Worm (Caenorhabditis elegans) whole organism, L1 larva: Measurements from ENCODE around the gene acbp-8.

Source experiments
- C04F5.9 ChIP-seq: sonication (generic microtip); optimal IDR thresholded peaks from 2 replicates; lab custom pipeline; 2016; ENCODE audit warnings: missing genetic modification characterization, missing compliant biosample characterization
- C16A3.4 ChIP-seq: fragments of 150-350 bp; optimal IDR thresholded peaks from 2 replicates; lab custom pipeline; 2014; ENCODE audit warnings: missing biosample characterization, missing genetic modification characterization
- F16B12.6 ChIP-seq: fragments of 150-350 bp; optimal IDR thresholded peaks from 2 replicates; lab custom pipeline; 2014; ENCODE audit warnings: missing biosample characterization, missing genetic modification characterization
- Y116A8C.19 ChIP-seq: sonication (generic microtip); optimal IDR thresholded peaks from 2 replicates; lab custom pipeline; 2016; ENCODE audit warnings: missing compliant biosample characterization, missing genetic modification characterization, borderline replicate concordance
- aha-1 ChIP-seq: fragments of 150-350 bp; optimal IDR thresholded peaks from 2 replicates; lab custom pipeline; 2014; ENCODE audit warnings: missing biosample characterization, missing genetic modification characterization
- alr-1 ChIP-seq: fragments of 200-800 bp; sonication (Bioruptor generic); optimal IDR thresholded peaks from 2 replicates; lab custom pipeline; 2018; ENCODE audit warnings: borderline replicate concordance, mild to moderate bottlenecking, missing genetic modification characterization, missing compliant biosample characterization
- ama-1 ChIP-seq: fragments of 150-350 bp; optimal IDR thresholded peaks from 2 replicates; lab custom pipeline; 2014
- blmp-1 ChIP-seq: fragments of 150-350 bp; optimal IDR thresholded peaks from 2 replicates; lab custom pipeline; 2014; ENCODE audit warnings: missing biosample characterization, missing genetic modification characterization
- ceh-63 ChIP-seq: fragments of 200-800 bp; sonication (Bioruptor generic); optimal IDR thresholded peaks from 2 replicates; lab custom pipeline; 2018; ENCODE audit warnings: mild to moderate bottlenecking, missing genetic modification characterization, missing compliant biosample characterization
- ceh-82 ChIP-seq, 3 experiments: fragments of 150-350 bp in 1 of 3; sonication (generic microtip) in 2 of 3; optimal IDR thresholded peaks; 2 replicates each; lab custom pipeline; 2014 to 2017; ENCODE audit warnings: missing biosample characterization in 3 of 3, missing genetic modification characterization in 3 of 3
- ceh-88 ChIP-seq: fragments of 200-800 bp; sonication (Bioruptor generic); IDR thresholded peaks from 2 replicates; pipeline ENCODE4 v1.3.6; 2022; ENCODE audit warnings: missing genetic modification characterization, missing compliant biosample characterization
- ces-1 ChIP-seq: fragments of 150-350 bp; optimal IDR thresholded peaks from 2 replicates; lab custom pipeline; 2014; ENCODE audit warnings: missing biosample characterization, missing genetic modification reagents, missing genetic modification characterization
- dpl-1 ChIP-seq, 3 experiments: fragments of 150-350 bp in 2 of 3; sonication (generic microtip) in 1 of 3; optimal IDR thresholded peaks; 2 replicates each; lab custom pipeline; 2014 to 2017; ENCODE audit warnings: missing biosample characterization in 3 of 3, missing genetic modification characterization in 3 of 3, missing genetic modification reagents in 3 of 3
- efl-1 ChIP-seq, 4 experiments: fragments of 150-350 bp; optimal IDR thresholded peaks in 3 of 4; peaks in 1 of 4; 1 replicate in 1 of 4; 2 replicates in 3 of 4; lab custom pipeline; 2014; ENCODE audit warnings: missing biosample characterization in 2 of 4, missing genetic modification characterization in 2 of 4, missing genetic modification reagents in 2 of 4
- egl-13 ChIP-seq: sonication (generic microtip); optimal IDR thresholded peaks from 2 replicates; lab custom pipeline; 2016; ENCODE audit warnings: missing genotype, missing genetic modification reagents, missing genetic modification characterization, missing compliant biosample characterization
- elt-2 ChIP-seq: sonication (generic microtip); optimal IDR thresholded peaks from 2 replicates; lab custom pipeline; 2016; ENCODE audit warnings: missing genetic modification characterization, mild to moderate bottlenecking, inconsistent platforms, missing compliant biosample characterization, missing genetic modification reagents
- elt-3 ChIP-seq, 6 experiments: fragments of 150-350 bp in 1 of 6; sonication (generic microtip); optimal IDR thresholded peaks; 2 replicates each; lab custom pipeline; 2017 to 2018; ENCODE audit warnings: missing biosample characterization in 6 of 6, missing genetic modification characterization in 6 of 6, inconsistent platforms in 1 of 6
- ets-5 ChIP-seq: fragments of 200-800 bp; sonication (Bioruptor generic); IDR thresholded peaks from 2 replicates; pipeline ENCODE4 v1.3.6; 2022; ENCODE audit warnings: missing genetic modification characterization, missing compliant biosample characterization
- fkh-10 ChIP-seq: sonication (generic microtip); optimal IDR thresholded peaks from 2 replicates; lab custom pipeline; 2017; ENCODE audit warnings: missing biosample characterization, missing genetic modification reagents, missing genetic modification characterization
- fkh-4 ChIP-seq: sonication (generic microtip); optimal IDR thresholded peaks from 2 replicates; lab custom pipeline; 2016; ENCODE audit warnings: missing compliant biosample characterization, missing genetic modification characterization, borderline replicate concordance
- grh-1 ChIP-seq: fragments of 200-800 bp; sonication (Bioruptor generic); IDR thresholded peaks from 2 replicates; pipeline ENCODE4 v1.3.6; 2022; ENCODE audit warnings: missing genetic modification reagents, missing genetic modification characterization, missing compliant biosample characterization
- hlh-17 ChIP-seq: fragments of 200-800 bp; sonication (Bioruptor generic); optimal IDR thresholded peaks from 2 replicates; lab custom pipeline; 2018; ENCODE audit warnings: missing genetic modification characterization, mild to moderate bottlenecking, missing compliant biosample characterization, moderate library complexity, borderline replicate concordance
- irx-1 ChIP-seq: sonication (generic microtip); optimal IDR thresholded peaks from 2 replicates; lab custom pipeline; 2016; ENCODE audit warnings: missing genetic modification characterization, missing compliant biosample characterization
- isw-1 ChIP-seq: fragments of 200-800 bp; sonication (Bioruptor generic); IDR thresholded peaks from 2 replicates; pipeline ENCODE4 v1.3.6; 2022; ENCODE audit warnings: missing genetic modification characterization, missing compliant biosample characterization
- lin-14 ChIP-seq: fragments of 200-800 bp; sonication (Bioruptor generic); optimal IDR thresholded peaks from 2 replicates; lab custom pipeline; 2018; ENCODE audit warnings: mild to moderate bottlenecking, missing genetic modification characterization, moderate library complexity, missing compliant biosample characterization
- lin-15B ChIP-seq: fragments of 150-350 bp; sonication (generic microtip); optimal IDR thresholded peaks from 3 replicates; lab custom pipeline; 2014; ENCODE audit warnings: missing biosample characterization, missing genetic modification characterization
- lsy-2 ChIP-seq, 2 experiments: fragments of 150-350 bp; optimal IDR thresholded peaks; 2 replicates each; lab custom pipeline; 2014; ENCODE audit warnings: missing biosample characterization in 2 of 2, missing genetic modification characterization in 2 of 2
- mep-1 ChIP-seq: fragments of 150-350 bp; optimal IDR thresholded peaks from 2 replicates; lab custom pipeline; 2014; ENCODE audit warnings: missing biosample characterization, missing genetic modification characterization
- nhr-11 ChIP-seq: fragments of 150-350 bp; optimal IDR thresholded peaks from 2 replicates; lab custom pipeline; 2014; ENCODE audit warnings: missing biosample characterization, missing genetic modification characterization
- nhr-12 ChIP-seq: sonication (generic microtip); optimal IDR thresholded peaks from 2 replicates; lab custom pipeline; 2017; ENCODE audit warnings: missing biosample characterization, missing genetic modification characterization
- nhr-19 ChIP-seq: fragments of 200-800 bp; sonication (Bioruptor generic); conservative IDR thresholded peaks from 2 replicates; pipeline ENCODE4 v1.3.6; 2022; ENCODE audit warnings: missing genetic modification characterization, missing compliant biosample characterization
- nhr-28 ChIP-seq: fragments of 150-350 bp; optimal IDR thresholded peaks from 2 replicates; lab custom pipeline; 2014; ENCODE audit warnings: missing biosample characterization, missing genetic modification characterization
- nhr-47 ChIP-seq: sonication (generic microtip); optimal IDR thresholded peaks from 2 replicates; lab custom pipeline; 2016; ENCODE audit warnings: mild to moderate bottlenecking, missing genetic modification characterization, moderate library complexity, missing compliant biosample characterization
- nhr-71 ChIP-seq: sonication (generic microtip); optimal IDR thresholded peaks from 2 replicates; lab custom pipeline; 2016; ENCODE audit warnings: mild to moderate bottlenecking, missing genetic modification characterization, moderate library complexity, missing compliant biosample characterization
- nhr-84 ChIP-seq: sonication (generic microtip); optimal IDR thresholded peaks from 2 replicates; lab custom pipeline; 2017; ENCODE audit warnings: missing biosample characterization, missing genetic modification characterization
- nhr-85 ChIP-seq: sonication (generic microtip); peaks from one replicate; lab custom pipeline; 2016; ENCODE audit warnings: missing genetic modification characterization, inconsistent platforms, missing compliant biosample characterization
- nhr-90 ChIP-seq: sonication (generic microtip); optimal IDR thresholded peaks from 2 replicates; lab custom pipeline; 2016; ENCODE audit warnings: mild to moderate bottlenecking, missing genetic modification characterization, missing compliant biosample characterization; ENCODE audit not compliant: poor library complexity
- pag-3 ChIP-seq: sonication (generic microtip); optimal IDR thresholded peaks from 2 replicates; lab custom pipeline; 2017; ENCODE audit warnings: missing genetic modification characterization, mild to moderate bottlenecking, missing compliant biosample characterization, antibody characterized with exemption, borderline replicate concordance; ENCODE audit not compliant: insufficient read depth
- rnt-1 ChIP-seq: sonication (generic microtip); optimal IDR thresholded peaks from 2 replicates; lab custom pipeline; 2016; ENCODE audit warnings: mild to moderate bottlenecking, missing genetic modification characterization, moderate library complexity, missing compliant biosample characterization
- sup-37 ChIP-seq: fragments of 200-800 bp; sonication (Bioruptor generic); optimal IDR thresholded peaks from 2 replicates; lab custom pipeline; 2018; ENCODE audit warnings: mild to moderate bottlenecking, missing genetic modification characterization, missing compliant biosample characterization
- tbx-2 ChIP-seq: sonication (generic microtip); optimal IDR thresholded peaks from 2 replicates; lab custom pipeline; 2016; ENCODE audit warnings: missing genetic modification characterization, missing compliant biosample characterization
- unc-30 ChIP-seq: sonication (generic microtip); optimal IDR thresholded peaks from 2 replicates; lab custom pipeline; 2017; ENCODE audit warnings: missing biosample characterization, missing genetic modification characterization
- unc-86 ChIP-seq: sonication (generic microtip); optimal IDR thresholded peaks from 2 replicates; lab custom pipeline; 2016; ENCODE audit warnings: missing genetic modification characterization, missing compliant biosample characterization
- unc-98 ChIP-seq: fragments of 200-800 bp; sonication (Bioruptor generic); IDR thresholded peaks from 2 replicates; pipeline ENCODE4 v1.3.6; 2022; ENCODE audit warnings: missing genetic modification characterization, missing compliant biosample characterization
- xbp-1 ChIP-seq: sonication (generic microtip); optimal IDR thresholded peaks from 2 replicates; lab custom pipeline; 2016; ENCODE audit warnings: missing genetic modification characterization, missing compliant biosample characterization
- ztf-11 ChIP-seq, 2 experiments: sonication (generic microtip); optimal IDR thresholded peaks; 2 replicates each; lab custom pipeline; 2016 to 2017; ENCODE audit warnings: missing genetic modification characterization in 2 of 2, missing biosample characterization in 1 of 2, missing compliant biosample characterization in 1 of 2

The acbp-8 gene

DNA sequence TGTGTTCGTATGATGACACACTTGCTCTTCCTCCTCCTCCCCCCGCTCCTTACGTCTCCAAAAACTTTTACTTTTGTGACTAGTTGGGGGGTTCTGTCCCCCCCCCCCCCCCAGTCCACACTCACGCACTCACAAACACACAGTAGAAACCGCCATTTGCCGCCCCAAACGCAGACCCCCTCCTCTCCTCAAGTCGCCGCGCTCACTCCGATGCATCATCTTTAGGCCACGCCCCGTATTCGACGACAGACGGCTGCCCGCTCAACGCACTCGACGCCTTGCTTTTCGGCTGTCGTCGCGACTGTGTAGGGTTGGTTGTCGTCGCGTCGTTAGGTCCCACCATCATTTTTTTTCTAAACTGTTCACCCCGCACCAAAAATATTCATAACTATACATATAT is 7.3 kb downstream of the acbp-8 start, which contains the start of gene zmp-2:
Gene zmp-2, plus strand, starts transcription at position 247 of the 400 bp plus-strand sequence.
- TF ChIP-seq ces-1 (GFP tag; lab: Kevin White, UChicago): no peak
- no peak for TF ChIP-seq ceh-82 (tag; optimal IDR thresholded peaks at IDR 0.05; lab: Kevin White, UChicago)
- no peak for TF ChIP-seq dpl-1 (GFP tag; optimal IDR thresholded peaks at IDR 0.05; lab: Kevin White, UChicago)
- TF ChIP-seq fkh-10 (GFP tag; lab: Kevin White, UChicago): no peak
- no peak for TF ChIP-seq nhr-71

DNA sequence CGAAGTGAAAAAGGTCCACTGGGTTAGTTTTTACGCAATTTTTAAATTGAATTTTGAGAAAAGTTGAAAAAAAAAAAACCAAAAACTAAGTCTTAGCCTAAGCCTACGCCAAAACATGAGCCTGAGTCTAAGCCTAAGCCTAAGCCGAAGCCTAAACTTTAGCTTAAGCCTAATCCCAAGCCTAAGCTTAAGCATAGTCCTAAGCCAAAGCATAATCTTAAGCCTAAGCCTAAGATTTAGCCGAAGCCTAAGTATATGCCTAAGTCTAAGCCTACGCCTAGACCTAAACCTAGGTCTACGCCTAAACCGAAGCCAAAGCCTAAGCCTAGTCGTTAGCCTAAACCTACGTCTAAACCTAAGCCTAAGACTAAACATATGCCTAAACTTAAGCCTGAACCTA is 12.8 kb downstream of the acbp-8 start:
- no peak for TF ChIP-seq efl-1 (optimal IDR thresholded peaks at IDR 0.05; lab: Kevin White, UChicago)
- TF ChIP-seq efl-1 (GFP tag; optimal IDR thresholded peaks at IDR 0.05 in 1 of 2; lab: Kevin White, UChicago): no peak
- no peak for TF ChIP-seq sup-37 (GFP tag; lab: Kevin White, UChicago)
- no peak for TF ChIP-seq hlh-17 (GFP tag; lab: Kevin White, UChicago)
- TF ChIP-seq grh-1 (GFP tag; lab: Robert Waterston, UW): no peak
- TF ChIP-seq xbp-1: no peak
- TF ChIP-seq lin-14: no peak
- no peak for TF ChIP-seq nhr-12 (tag; lab: Kevin White, UChicago)
- no peak for TF ChIP-seq ceh-88 (GFP tag; lab: Robert Waterston, UW)
- no peak for TF ChIP-seq ceh-82 (tag; optimal IDR thresholded peaks at IDR 0.05; lab: Kevin White, UChicago)
- no peak for TF ChIP-seq ets-5
- TF ChIP-seq fkh-4 (tag; lab: Kevin White, UChicago): no peak
- no peak for TF ChIP-seq ama-1
- no peak for TF ChIP-seq ceh-63 (GFP tag; lab: Kevin White, UChicago)
- TF ChIP-seq, all 84 proteins: peak for 0

DNA sequence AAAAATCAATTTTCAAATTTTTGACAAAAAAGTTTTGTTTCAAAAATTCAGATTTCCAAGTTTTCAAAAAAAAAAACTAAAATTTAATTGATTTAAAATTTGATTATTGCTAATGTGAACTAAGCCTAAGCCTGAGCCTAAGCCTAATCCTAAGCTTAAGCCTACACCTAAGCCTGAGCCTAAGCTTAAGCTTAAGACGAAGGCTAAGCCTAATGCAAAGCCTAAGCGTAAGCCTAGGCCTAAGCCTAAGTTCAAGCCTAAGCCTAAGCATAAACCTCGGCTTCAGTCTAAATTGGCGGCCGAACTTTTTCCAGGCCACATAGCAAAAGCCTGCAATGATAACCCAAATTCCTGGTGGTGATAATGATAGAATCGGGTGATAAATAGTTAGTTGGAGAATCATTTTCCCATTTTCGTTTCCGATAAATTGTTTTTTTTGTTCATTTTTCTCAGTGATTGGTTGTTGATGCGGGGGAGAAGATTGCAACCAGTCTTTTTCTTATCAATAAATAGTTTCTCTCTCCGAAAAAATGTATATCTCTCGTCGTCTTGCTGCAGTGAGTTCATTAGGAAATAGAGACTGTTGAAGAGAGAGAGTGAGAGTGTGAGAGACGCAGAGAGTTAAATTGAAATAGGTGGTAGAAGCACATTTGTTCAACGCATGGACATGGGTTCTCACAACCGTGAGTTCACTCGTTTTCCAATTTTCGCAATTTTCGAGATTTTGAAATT is 18.5 kb downstream of the acbp-8 start:
- no peak for TF ChIP-seq tbx-2 (tag; lab: Kevin White, UChicago)
- no peak for TF ChIP-seq nhr-19
- TF ChIP-seq lin-14: peak; percentile 39
- no peak for TF ChIP-seq isw-1
- no peak for TF ChIP-seq F16B12.6 (tag; lab: Kevin White, UChicago)
- TF ChIP-seq dpl-1 (GFP tag; optimal IDR thresholded peaks at IDR 0.05; lab: Kevin White, UChicago): no peak
- no peak for TF ChIP-seq unc-98
- no peak for TF ChIP-seq elt-2 (tag; lab: Kevin White, UChicago)
- no peak for TF ChIP-seq egl-13 (tag; lab: Kevin White, UChicago)
- no peak for TF ChIP-seq nhr-12 (tag; lab: Kevin White, UChicago)
- TF ChIP-seq nhr-85: peak; percentile 47
- no peak for TF ChIP-seq mep-1 (tag; lab: Kevin White, UChicago)
- TF ChIP-seq lsy-2 (tag; optimal IDR thresholded peaks at IDR 0.05; lab: Kevin White, UChicago): peak in 1 of 2 experiments; percentile 18
- no peak for TF ChIP-seq unc-30 (tag; lab: Kevin White, UChicago)
- peak; percentile 73 for TF ChIP-seq blmp-1
- no peak for TF ChIP-seq irx-1 (tag; lab: Kevin White, UChicago)
- no peak for TF ChIP-seq Y116A8C.19 (tag; lab: Kevin White, UChicago)
- peak; percentile 28 for TF ChIP-seq rnt-1
- no peak for TF ChIP-seq ztf-11 (tag; optimal IDR thresholded peaks at IDR 0.05; lab: Kevin White, UChicago)
- no peak for TF ChIP-seq pag-3
- TF ChIP-seq elt-3 (tag; optimal IDR thresholded peaks at IDR 0.05; lab: Kevin White, UChicago): peak in 4 of 6 experiments; percentile 40 to 65 (median 44)
- no peak for TF ChIP-seq ceh-88 (GFP tag; lab: Robert Waterston, UW)

DNA sequence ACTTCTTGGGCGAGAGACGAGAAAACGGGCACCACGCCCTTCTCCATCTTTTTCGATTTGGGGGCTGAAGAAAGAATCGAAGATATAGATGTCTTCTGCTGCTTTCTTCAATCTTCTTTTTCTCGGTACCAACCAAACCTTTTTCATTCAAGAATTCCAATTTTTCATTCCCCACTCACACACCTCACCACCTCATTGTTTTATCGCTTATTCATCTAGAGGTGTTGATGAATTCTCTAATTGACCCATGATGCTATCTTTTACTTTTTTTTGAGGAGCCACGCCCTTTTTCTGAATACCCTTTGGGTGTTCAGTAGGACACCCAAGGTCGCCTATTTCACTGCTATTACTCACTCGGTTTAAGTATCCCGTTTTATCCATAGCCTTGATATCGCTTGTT is 22.7 kb downstream of the acbp-8 start:
- TF ChIP-seq nhr-84 (tag; lab: Kevin White, UChicago) (no peak), lin-15B (tag; lab: Kevin White, UChicago) (no peak), nhr-90 (tag; lab: Kevin White, UChicago) (peak; percentile 31), nhr-47 (tag; lab: Kevin White, UChicago) (no peak), sup-37 (GFP tag; lab: Kevin White, UChicago) (no peak), nhr-71 (peak; percentile 7), hlh-17 (GFP tag; lab: Kevin White, UChicago) (no peak), alr-1 (no peak), C16A3.4 (tag; lab: Kevin White, UChicago) (no peak), unc-86 (tag; lab: Kevin White, UChicago) (no peak), ceh-63 (GFP tag; lab: Kevin White, UChicago) (no peak), aha-1 (no peak), C04F5.9 (tag; lab: Kevin White, UChicago) (no peak), nhr-28 (tag; lab: Kevin White, UChicago) (no peak), elt-3 (tag; optimal IDR thresholded peaks at IDR 0.05; lab: Kevin White, UChicago) (no peak), nhr-11 (tag; lab: Kevin White, UChicago) (no peak), pag-3 (no peak)
